Fruit fly (Drosophila melanogaster): Measurements from ENCODE around the gene CG5439.
"Not testable (repeated sequence)": the region's sequence is repeated elsewhere in the genome, so short reads cannot be mapped to it uniquely, and the experiment has no call there.

- TF ChIP-seq CG14014 (GFP tag; IDR thresholded peaks at IDR 0.05); Abd-B (GFP tag; optimal IDR thresholded peaks at IDR 0.05); danr (GFP tag; IDR thresholded peaks at IDR 0.05): not testable (repeated sequence)
Measured at dm6 chr2L:13211764-13212265, 34.9 kb downstream of the CG5439 start, which contains the start of gene CG15482.
